Worm (Caenorhabditis elegans) whole organism, L4 larva: ENCODE results near the gene nhr-21.

Experiments
- D1046.2 ChIP-seq: fragments of 200-800 bp; sonication (Bioruptor generic); IDR thresholded peaks from 2 replicates; pipeline ENCODE4 v1.3.6; 2022; ENCODE audit warnings: missing genetic modification characterization, missing compliant biosample characterization
- F10B5.3 ChIP-seq: sonication (generic microtip); optimal IDR thresholded peaks from 2 replicates; lab custom pipeline; 2016; ENCODE audit warnings: mild to moderate bottlenecking, missing genetic modification characterization, missing compliant biosample characterization
- F26F4.8 ChIP-seq: fragments of 200-800 bp; sonication (Bioruptor generic); conservative IDR thresholded peaks from 2 replicates; pipeline ENCODE4 v1.3.6; 2022; ENCODE audit warnings: missing genetic modification characterization, missing compliant biosample characterization
- R02D3.7 ChIP-seq: fragments of 150-350 bp; sonication (generic microtip); optimal IDR thresholded peaks from 3 replicates; lab custom pipeline; 2014; ENCODE audit warnings: missing biosample characterization, missing genetic modification characterization
- T20F7.1 ChIP-seq: fragments of 200-800 bp; sonication (Bioruptor generic); optimal IDR thresholded peaks from 2 replicates; lab custom pipeline; 2018; ENCODE audit warnings: mild to moderate bottlenecking, missing genetic modification characterization, missing compliant biosample characterization
- T26A8.4 ChIP-seq: fragments of 200-800 bp; sonication (Bioruptor generic); IDR thresholded peaks from 2 replicates; pipeline ENCODE4 v1.3.6; 2022; ENCODE audit warnings: missing genetic modification characterization, missing compliant biosample characterization
- Y105C5A.15 ChIP-seq: fragments of 200-800 bp; sonication (Bioruptor generic); IDR thresholded peaks from 2 replicates; pipeline ENCODE4 v1.3.6; 2022; ENCODE audit warnings: missing genetic modification characterization, missing compliant biosample characterization
- Y48G9A.11 ChIP-seq: fragments of 200-800 bp; sonication (Bioruptor generic); IDR thresholded peaks from 2 replicates; pipeline ENCODE4 v1.3.6; 2022; ENCODE audit warnings: missing genetic modification reagents, missing genetic modification characterization, missing compliant biosample characterization
- aha-1 ChIP-seq: fragments of 150-350 bp; peaks from one replicate; lab custom pipeline; 2014; ENCODE audit warnings: missing biosample characterization, missing genetic modification characterization
- arid-1 ChIP-seq: fragments of 200-800 bp; sonication (Bioruptor generic); conservative IDR thresholded peaks from 2 replicates; pipeline ENCODE4 v1.3.6; 2022; ENCODE audit warnings: missing genetic modification reagents, missing genetic modification characterization, missing compliant biosample characterization
- attf-4 ChIP-seq: sonication (generic microtip); optimal IDR thresholded peaks from 3 replicates; lab custom pipeline; 2017; ENCODE audit warnings: missing biosample characterization, missing genetic modification characterization
- ceh-28 ChIP-seq: fragments of 150-350 bp; optimal IDR thresholded peaks from 2 replicates; lab custom pipeline; 2014; ENCODE audit warnings: missing biosample characterization, missing genetic modification reagents, missing genetic modification characterization
- ceh-44 ChIP-seq: fragments of 200-800 bp; sonication (Bioruptor generic); IDR thresholded peaks from 2 replicates; pipeline ENCODE4 v1.3.6; 2022; ENCODE audit warnings: missing genetic modification reagents, missing genetic modification characterization, missing compliant biosample characterization
- ceh-62 ChIP-seq: sonication (generic microtip); optimal IDR thresholded peaks from 2 replicates; lab custom pipeline; 2017; ENCODE audit warnings: missing biosample characterization, missing genetic modification characterization
- cey-2 ChIP-seq: sonication (generic microtip); optimal IDR thresholded peaks from 3 replicates; lab custom pipeline; 2017; ENCODE audit warnings: missing genetic modification characterization, mild to moderate bottlenecking, missing compliant biosample characterization, antibody characterized with exemption, borderline replicate concordance; ENCODE audit not compliant: insufficient read depth
- daf-19 ChIP-seq: fragments of 200-800 bp; sonication (Bioruptor generic); conservative IDR thresholded peaks from 2 replicates; pipeline ENCODE4 v1.3.6; 2022; ENCODE audit warnings: missing genetic modification characterization, missing compliant biosample characterization
- daf-8 ChIP-seq: fragments of 200-800 bp; sonication (Bioruptor generic); IDR thresholded peaks from 2 replicates; pipeline ENCODE4 v1.3.6; 2022; ENCODE audit warnings: missing genetic modification characterization, missing compliant biosample characterization
- dmd-6 ChIP-seq: fragments of 200-800 bp; sonication (Bioruptor generic); IDR thresholded peaks from 2 replicates; pipeline ENCODE4 v1.3.6; 2022; ENCODE audit warnings: missing genetic modification reagents, missing genetic modification characterization, missing compliant biosample characterization
- dve-1 ChIP-seq: sonication (generic microtip); optimal IDR thresholded peaks from 2 replicates; lab custom pipeline; 2017; ENCODE audit warnings: antibody characterized with exemption, mild to moderate bottlenecking, missing genetic modification characterization, missing compliant biosample characterization; ENCODE audit not compliant: insufficient read depth
- egl-27 ChIP-seq: sonication (generic microtip); optimal IDR thresholded peaks from 3 replicates; lab custom pipeline; 2017; ENCODE audit warnings: missing biosample characterization, missing genetic modification reagents, missing genetic modification characterization
- hlh-11 ChIP-seq: fragments of 200-800 bp; sonication (Bioruptor generic); optimal IDR thresholded peaks from 2 replicates; lab custom pipeline; 2018; ENCODE audit warnings: mild to moderate bottlenecking, missing genetic modification characterization, missing compliant biosample characterization
- lin-1 ChIP-seq: fragments of 200-800 bp; sonication (Bioruptor generic); IDR thresholded peaks from 2 replicates; pipeline ENCODE4 v1.3.6; 2022; ENCODE audit warnings: missing genetic modification reagents, missing genetic modification characterization, missing compliant biosample characterization
- lin-15B ChIP-seq: fragments of 150-350 bp; sonication (generic microtip); optimal IDR thresholded peaks from 3 replicates; lab custom pipeline; 2014; ENCODE audit warnings: missing biosample characterization, missing genetic modification characterization
- lin-39 ChIP-seq: fragments of 150-350 bp; optimal IDR thresholded peaks from 2 replicates; lab custom pipeline; 2014; ENCODE audit warnings: missing biosample characterization, missing genetic modification reagents, missing genetic modification characterization
- madf-5 ChIP-seq, 2 experiments: fragments of 200-800 bp; sonication (Bioruptor generic); IDR thresholded peaks; 2 replicates each; pipeline ENCODE4 v1.3.6; 2022; ENCODE audit warnings: missing compliant biosample characterization in 2 of 2, missing genetic modification characterization in 2 of 2
- mdl-1 ChIP-seq, 2 experiments: fragments of 150-350 bp in 1 of 2; sonication (generic microtip) in 1 of 2; optimal IDR thresholded peaks; 2 replicates each; lab custom pipeline; 2014 to 2017; ENCODE audit warnings: missing biosample characterization in 2 of 2, missing genetic modification characterization in 2 of 2
- mdt-29 ChIP-seq: fragments of 200-800 bp; sonication (Bioruptor generic); IDR thresholded peaks from 2 replicates; pipeline ENCODE4 v1.3.6; 2022; ENCODE audit warnings: missing genetic modification reagents, missing genetic modification characterization, missing compliant biosample characterization
- mxl-3 ChIP-seq: fragments of 200-800 bp; sonication (Bioruptor generic); optimal IDR thresholded peaks from 2 replicates; lab custom pipeline; 2018; ENCODE audit warnings: mild to moderate bottlenecking, missing genetic modification characterization, missing compliant biosample characterization
- nhr-10 ChIP-seq: fragments of 150-350 bp; optimal IDR thresholded peaks from 2 replicates; lab custom pipeline; 2014; ENCODE audit warnings: missing biosample characterization, missing genetic modification characterization
- nhr-102 ChIP-seq: sonication (generic microtip); optimal IDR thresholded peaks from 2 replicates; lab custom pipeline; 2016; ENCODE audit warnings: mild to moderate bottlenecking, missing genetic modification characterization, moderate library complexity, missing compliant biosample characterization
- nhr-11 ChIP-seq: fragments of 150-350 bp; optimal IDR thresholded peaks from 2 replicates; lab custom pipeline; 2014; ENCODE audit warnings: missing biosample characterization, missing genetic modification characterization
- nhr-25 ChIP-seq: sonication (generic microtip); optimal IDR thresholded peaks from 2 replicates; lab custom pipeline; 2017; ENCODE audit warnings: missing genetic modification characterization, mild to moderate bottlenecking, missing compliant biosample characterization, antibody characterized with exemption, moderate library complexity, borderline replicate concordance; ENCODE audit not compliant: insufficient read depth
- nhr-41 ChIP-seq: fragments of 200-800 bp; sonication (Bioruptor generic); IDR thresholded peaks from 2 replicates; pipeline ENCODE4 v1.3.6; 2022; ENCODE audit warnings: missing genetic modification reagents, missing genetic modification characterization, missing compliant biosample characterization
- nhr-42 ChIP-seq: fragments of 200-800 bp; sonication (Bioruptor generic); IDR thresholded peaks from 2 replicates; pipeline ENCODE4 v1.3.6; 2022; ENCODE audit warnings: missing genetic modification characterization, missing compliant biosample characterization
- nhr-48 ChIP-seq: sonication (generic microtip); optimal IDR thresholded peaks from 2 replicates; lab custom pipeline; 2016; ENCODE audit warnings: mild to moderate bottlenecking, missing genetic modification characterization, missing compliant biosample characterization
- nhr-77 ChIP-seq: fragments of 150-350 bp; optimal IDR thresholded peaks from 2 replicates; lab custom pipeline; 2014; ENCODE audit warnings: missing biosample characterization, missing genetic modification characterization
- pqm-1 ChIP-seq: sonication (generic microtip); optimal IDR thresholded peaks from 2 replicates; lab custom pipeline; 2017; ENCODE audit warnings: missing biosample characterization, missing genetic modification characterization
- rbr-2 ChIP-seq: sonication (generic microtip); optimal IDR thresholded peaks from 2 replicates; lab custom pipeline; 2016; ENCODE audit warnings: missing genotype, missing genetic modification characterization, missing compliant biosample characterization
- saeg-2 ChIP-seq: fragments of 200-800 bp; sonication (Bioruptor generic); IDR thresholded peaks from 2 replicates; pipeline ENCODE4 v1.3.6; 2022; ENCODE audit warnings: missing genetic modification reagents, missing genetic modification characterization, missing compliant biosample characterization
- sdz-12 ChIP-seq: fragments of 200-800 bp; sonication (Bioruptor generic); optimal IDR thresholded peaks from 2 replicates; lab custom pipeline; 2018; ENCODE audit warnings: mild to moderate bottlenecking, missing genetic modification characterization, missing compliant biosample characterization
- skn-1 ChIP-seq: fragments of 150-350 bp; optimal IDR thresholded peaks from 2 replicates; lab custom pipeline; 2014; ENCODE audit warnings: missing biosample characterization, missing genetic modification characterization
- snpc-1.2 ChIP-seq: fragments of 200-800 bp; sonication (Bioruptor generic); IDR thresholded peaks from 2 replicates; pipeline ENCODE4 v1.3.6; 2022; ENCODE audit warnings: missing genetic modification reagents, missing genetic modification characterization, missing compliant biosample characterization
- spr-1 ChIP-seq: sonication (generic microtip); optimal IDR thresholded peaks from 2 replicates; lab custom pipeline; 2016; ENCODE audit warnings: mild to moderate bottlenecking, missing genetic modification characterization, missing compliant biosample characterization
- spr-3 ChIP-seq: fragments of 200-800 bp; sonication (Bioruptor generic); optimal IDR thresholded peaks from 2 replicates; lab custom pipeline; 2018; ENCODE audit warnings: mild to moderate bottlenecking, missing genetic modification characterization, missing compliant biosample characterization
- unc-130 ChIP-seq: sonication (generic microtip); optimal IDR thresholded peaks from 2 replicates; lab custom pipeline; 2016; ENCODE audit warnings: missing genetic modification reagents, missing genetic modification characterization, missing compliant biosample characterization
- unc-39 ChIP-seq: sonication (generic microtip); optimal IDR thresholded peaks from 2 replicates; lab custom pipeline; 2017; ENCODE audit warnings: missing biosample characterization, missing genetic modification characterization
- vab-7 ChIP-seq: fragments of 200-800 bp; sonication (Bioruptor generic); IDR thresholded peaks from 2 replicates; pipeline ENCODE4 v1.3.6; 2022; ENCODE audit warnings: missing genetic modification reagents, missing genetic modification characterization, missing compliant biosample characterization
- zag-1 ChIP-seq: fragments of 150-350 bp; optimal IDR thresholded peaks from 2 replicates; lab custom pipeline; 2014; ENCODE audit warnings: missing biosample characterization, missing genetic modification characterization
- zfp-3 ChIP-seq: fragments of 200-800 bp; sonication (Bioruptor generic); conservative IDR thresholded peaks from 2 replicates; pipeline ENCODE4 v1.3.6; 2022; ENCODE audit warnings: missing genetic modification reagents, missing genetic modification characterization, missing compliant biosample characterization
- zip-11 ChIP-seq: fragments of 200-800 bp; sonication (Bioruptor generic); IDR thresholded peaks from 2 replicates; pipeline ENCODE4 v1.3.6; 2022; ENCODE audit warnings: missing genetic modification characterization, missing compliant biosample characterization
- zip-2 ChIP-seq: fragments of 150-350 bp; optimal IDR thresholded peaks from 2 replicates; lab custom pipeline; 2014; ENCODE audit warnings: missing biosample characterization, missing genetic modification characterization
- ztf-11 ChIP-seq: fragments of 150-350 bp; optimal IDR thresholded peaks from 2 replicates; lab custom pipeline; 2014; ENCODE audit warnings: missing biosample characterization, missing genetic modification characterization
- ztf-7 ChIP-seq: fragments of 150-350 bp; optimal IDR thresholded peaks from 2 replicates; lab custom pipeline; 2014; ENCODE audit warnings: missing biosample characterization, missing genetic modification characterization

Gene nhr-21

ce11 chrII:7338995-7339394 is at the start of gene nhr-21:
nhr-21 (plus strand) TSS chrII:7339229.
- TF ChIP-seq cey-2 (tag; lab: Kevin White, UChicago) (peak; percentile 19), rbr-2 (tag; lab: Kevin White, UChicago) (no peak), T26A8.4 (GFP tag; lab: Robert Waterston, UW) (no peak), zag-1 (tag; lab: Kevin White, UChicago) (no peak), zfp-3 (GFP tag; lab: Robert Waterston, UW) (no peak), F10B5.3 (no peak), zip-11 (no peak), arid-1 (no peak), nhr-25 (peak; percentile 16), dmd-6 (peak; percentile 57; the same call in 1 of the 2 replicates), nhr-41 (GFP tag; lab: Robert Waterston, UW) (no peak), ztf-7 (tag; lab: Kevin White, UChicago) (no peak), unc-130 (GFP tag; lab: Kevin White, UChicago) (no peak), mxl-3 (GFP tag; lab: Kevin White, UChicago) (peak; percentile 64), sdz-12 (GFP tag; lab: Kevin White, UChicago) (no peak), nhr-77 (tag; lab: Kevin White, UChicago) (no peak), T20F7.1 (no peak), unc-39 (tag; lab: Kevin White, UChicago) (no peak), D1046.2 (GFP tag; lab: Robert Waterston, UW) (no peak), nhr-11 (tag; lab: Kevin White, UChicago) (peak; percentile 42), lin-15B (tag; lab: Kevin White, UChicago) (no peak), dve-1 (no peak), nhr-42 (GFP tag; lab: Robert Waterston, UW) (no peak), R02D3.7 (tag; lab: Kevin White, UChicago) (no peak), ztf-11 (tag; lab: Kevin White, UChicago) (no peak), mdl-1 (tag; optimal IDR thresholded peaks at IDR 0.05; lab: Kevin White, UChicago) (peak in 1 of 2 experiments; percentile 76), madf-5 (GFP tag; IDR thresholded peaks at IDR 0.05; lab: Robert Waterston, UW) (no peak), nhr-10 (tag; lab: Kevin White, UChicago) (no peak), lin-39 (tag; lab: Kevin White, UChicago) (no peak), egl-27 (tag; lab: Kevin White, UChicago) (no peak), daf-19 (no peak), mdt-29 (no peak), skn-1 (tag; lab: Kevin White, UChicago) (no peak), vab-7 (no peak), ceh-44 (GFP tag; lab: Robert Waterston, UW) (no peak), Y105C5A.15 (GFP tag; lab: Robert Waterston, UW) (no peak), nhr-48 (no peak), snpc-1.2 (GFP tag; lab: Robert Waterston, UW) (no peak), F26F4.8 (no peak), nhr-102 (tag; lab: Kevin White, UChicago) (no peak), ceh-62 (no peak), ceh-28 (tag; lab: Kevin White, UChicago) (no peak), aha-1 (tag; lab: Kevin White, UChicago) (no peak), saeg-2 (GFP tag; lab: Robert Waterston, UW) (no peak), attf-4 (tag; lab: Kevin White, UChicago) (no peak), hlh-11 (tag; lab: Kevin White, UChicago) (peak; percentile 70), lin-1 (GFP tag; lab: Robert Waterston, UW) (0 out of 2 replicates have a peak, but pooled peaks have one; percentile 26), Y48G9A.11 (GFP tag; lab: Robert Waterston, UW) (no peak), daf-8 (no peak), spr-3 (GFP tag; lab: Kevin White, UChicago) (no peak), pqm-1 (tag; lab: Kevin White, UChicago) (no peak), spr-1 (no peak), zip-2 (tag; lab: Kevin White, UChicago) (no peak)
